Fruit fly (Drosophila melanogaster) whole organism, wandering third instar larva: ENCODE results near the gene Baldspot.

ENCODE experiments used
- CG32264 ChIP-seq: fragments of 200-800 bp; sonication (Bioruptor generic); optimal IDR thresholded peaks from 2 replicates; lab custom pipeline; 2016; ENCODE audit warnings: missing biosample characterization, missing genetic modification characterization
- GATAd ChIP-seq: sonication (Bioruptor generic); optimal IDR thresholded peaks from 2 replicates; lab custom pipeline; 2016; ENCODE audit warnings: missing biosample characterization, missing genetic modification characterization
- Hr83 ChIP-seq: fragments of 200-300 bp; sonication (Bioruptor generic); optimal IDR thresholded peaks from 2 replicates; lab custom pipeline; 2016; ENCODE audit warnings: missing biosample characterization, mild to moderate bottlenecking, missing genetic modification characterization, moderate library complexity; ENCODE audit not compliant: poor library complexity, severe bottlenecking
- Mio ChIP-seq: sonication (Bioruptor generic); optimal IDR thresholded peaks from 2 replicates; lab custom pipeline; 2016; ENCODE audit warnings: missing biosample characterization, missing genetic modification characterization
- OdsH ChIP-seq: fragments of 200-800 bp; sonication (Bioruptor generic); optimal IDR thresholded peaks from 2 replicates; lab custom pipeline; 2016; ENCODE audit warnings: missing biosample characterization, mild to moderate bottlenecking, missing genetic modification characterization
- Vsx2 ChIP-seq: fragments of 200-300, 225-300 bp; sonication (Bioruptor generic); optimal IDR thresholded peaks from 2 replicates; lab custom pipeline; 2018; ENCODE audit warnings: missing biosample characterization, missing genetic modification characterization; ENCODE audit not compliant: partially characterized antibody
- br ChIP-seq: fragments of 200-800 bp; sonication (Bioruptor generic); optimal IDR thresholded peaks from 2 replicates; lab custom pipeline; 2016; ENCODE audit warnings: missing biosample characterization, missing genetic modification characterization
- foxo ChIP-seq, 2 experiments: fragments of 200-800 bp; sonication (Bioruptor generic); optimal IDR thresholded peaks; 2 replicates in 1 of 2; 3 replicates in 1 of 2; lab custom pipeline; 2016 to 2017; ENCODE audit warnings: missing biosample characterization in 2 of 2, missing genetic modification characterization in 2 of 2
- fru ChIP-seq: fragments of 200-800 bp; sonication (Bioruptor generic); optimal IDR thresholded peaks from 3 replicates; lab custom pipeline; 2016; ENCODE audit warnings: missing biosample characterization, mild to moderate bottlenecking, missing genetic modification characterization
- lola ChIP-seq: fragments of >200 bp; optimal IDR thresholded peaks from 2 replicates; lab custom pipeline; 2017; ENCODE audit warnings: missing biosample characterization, missing genetic modification characterization

dm6 chr3L:16615132-16615709 lies 46.2 kb downstream of the Baldspot start, which contains the start of gene Mo25:
- TF ChIP-seq GATAd (GFP tag; lab: Kevin White, UChicago), result no peak
- TF ChIP-seq br, result peak; percentile 47
- TF ChIP-seq OdsH, result peak; percentile 42
- TF ChIP-seq Vsx2, result no peak
- TF ChIP-seq foxo (GFP tag; optimal IDR thresholded peaks at IDR 0.05; lab: Kevin White, UChicago), result peak in 1 of 2 experiments; percentile 68
- peak; percentile 81 for TF ChIP-seq Hr83 (GFP tag; lab: Kevin White, UChicago)
- TF ChIP-seq lola (GFP tag; lab: Kevin White, UChicago), result no peak
- TF ChIP-seq Mio (GFP tag; lab: Kevin White, UChicago), result no peak
- no peak for TF ChIP-seq CG32264
- peak; percentile 57 for TF ChIP-seq fru (GFP tag; lab: Kevin White, UChicago)
